Worm (Caenorhabditis elegans): ENCODE results near the gene rps-18.

- TF ChIP-seq ama-1 (optimal IDR thresholded peaks at IDR 0.05) (no peak), pes-1 (GFP tag; IDR thresholded peaks at IDR 0.05) (no peak), tra-4 (tag; optimal IDR thresholded peaks at IDR 0.05) (no peak), tbx-11 (GFP tag; IDR thresholded peaks at IDR 0.05) (no peak), F13C5.2 (tag; optimal IDR thresholded peaks at IDR 0.05) (no peak), ceh-13 (GFP tag; optimal IDR thresholded peaks at IDR 0.05) (no peak), aly-1 (tag; optimal IDR thresholded peaks at IDR 0.05) (no peak), hnd-1 (tag; optimal IDR thresholded peaks at IDR 0.05) (no peak), tbx-37 (GFP tag; conservative IDR thresholded peaks at IDR 0.05) (no peak), ceh-36 (tag; optimal IDR thresholded peaks at IDR 0.05) (no peak), ets-7 (tag; optimal IDR thresholded peaks at IDR 0.05) (no peak), flt-1 (GFP tag; IDR thresholded peaks at IDR 0.05) (no peak)
Observed at ce11 chrIV:14795918-14796488, 29.5 kb upstream of the rps-18 start, which contains the start of gene coq-3.

All from whole organism, early embryonic.